Worm (Caenorhabditis elegans): ENCODE results near the gene srh-83.

srh-83 gene

DNA sequence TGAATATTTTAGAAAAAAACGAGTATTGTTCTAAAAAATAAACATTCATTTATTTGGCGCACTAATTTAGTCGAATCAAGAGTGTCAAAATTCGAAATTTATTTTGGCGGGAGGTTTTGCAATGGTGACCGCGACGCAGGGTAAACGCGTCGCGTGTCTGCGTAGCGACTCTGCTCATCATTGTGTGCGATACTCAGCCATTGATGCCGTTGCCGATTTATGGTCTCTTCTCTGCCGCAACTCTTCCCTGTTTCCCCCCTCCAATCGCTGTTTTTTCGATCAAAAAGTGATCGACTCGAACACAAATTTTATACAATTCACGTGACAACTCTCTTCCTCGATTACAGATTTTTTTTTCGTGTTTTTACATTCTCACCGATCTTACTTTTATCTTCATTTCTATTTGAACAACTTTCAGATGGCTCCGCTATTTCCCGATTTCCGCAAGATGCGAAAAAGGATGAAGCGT lies 32.2 kb downstream of the srh-83 start, which contains the start of gene F09G2.2:
Gene F09G2.2 (plus strand): TSS at position 419 of the 469 bp plus-strand sequence.
- no peak for TF ChIP-seq ztf-11 (tag; optimal IDR thresholded peaks at IDR 0.05)
- peak; percentile 94 for TF ChIP-seq lin-13 (GFP tag; optimal IDR thresholded peaks at IDR 0.05)
- peak; percentile 95 for TF ChIP-seq crh-2 (tag; optimal IDR thresholded peaks at IDR 0.05)
- TF ChIP-seq mab-5 (tag; optimal IDR thresholded peaks at IDR 0.05) = peak; percentile 76
- TF ChIP-seq unc-39 (tag; optimal IDR thresholded peaks at IDR 0.05) = no peak
- TF ChIP-seq nhr-77 (tag; optimal IDR thresholded peaks at IDR 0.05) = peak; percentile 45
- TF ChIP-seq Y55F3AM.14 (GFP tag; optimal IDR thresholded peaks at IDR 0.05) = peak; percentile 33
- no peak for TF ChIP-seq peb-1 (tag; optimal IDR thresholded peaks at IDR 0.05)
- TF ChIP-seq unc-62 (GFP tag; optimal IDR thresholded peaks at IDR 0.05) = no peak
- no peak for TF ChIP-seq mbf-1 (tag; optimal IDR thresholded peaks at IDR 0.05)
- no peak for TF ChIP-seq elt-1 (tag; optimal IDR thresholded peaks at IDR 0.05)
- peak; percentile 90 for TF ChIP-seq lin-11 (tag; optimal IDR thresholded peaks at IDR 0.05)
- TF ChIP-seq nhr-23 (tag; optimal IDR thresholded peaks at IDR 0.05) = no peak
- TF ChIP-seq lin-39 (tag; optimal IDR thresholded peaks at IDR 0.05) = no peak
- TF ChIP-seq ZK546.5 (tag; optimal IDR thresholded peaks at IDR 0.05) = peak; percentile 31
- no peak for TF ChIP-seq nhr-11 (tag; optimal IDR thresholded peaks at IDR 0.05)
- TF ChIP-seq ceh-16 (tag; optimal IDR thresholded peaks at IDR 0.05) = peak; percentile 91
- peak; percentile 96 for TF ChIP-seq unc-55 (GFP tag; optimal IDR thresholded peaks at IDR 0.05)
- peak; percentile 90 for TF ChIP-seq nhr-25 (tag; optimal IDR thresholded peaks at IDR 0.05)
- no peak for TF ChIP-seq elt-3 (tag; optimal IDR thresholded peaks at IDR 0.05)
- peak; percentile 64 for TF ChIP-seq ama-1 (optimal IDR thresholded peaks at IDR 0.05)
- TF ChIP-seq alr-1 (tag; optimal IDR thresholded peaks at IDR 0.05) = no peak
- TF ChIP-seq sem-4 (tag; optimal IDR thresholded peaks at IDR 0.05) = peak; percentile 84
- peak; percentile 90 for TF ChIP-seq fos-1 (tag; optimal IDR thresholded peaks at IDR 0.05)
- peak; percentile 93 for TF ChIP-seq sma-3 (GFP tag; optimal IDR thresholded peaks at IDR 0.05)
- peak; percentile 47 for TF ChIP-seq zag-1 (tag; optimal IDR thresholded peaks at IDR 0.05)
- TF ChIP-seq egl-27 (tag; optimal IDR thresholded peaks at IDR 0.05) = peak; percentile 78
- no peak for TF ChIP-seq aly-2 (tag; optimal IDR thresholded peaks at IDR 0.05)
- TF ChIP-seq nhr-10 (tag; optimal IDR thresholded peaks at IDR 0.05) = no peak
- no peak for TF ChIP-seq dmd-4 (tag; optimal IDR thresholded peaks at IDR 0.05)
- peak; percentile 71 for TF ChIP-seq ztf-4 (tag; optimal IDR thresholded peaks at IDR 0.05)
- peak; percentile 90 for TF ChIP-seq nhr-129 (tag; optimal IDR thresholded peaks at IDR 0.05)
- TF ChIP-seq mdl-1 (tag; optimal IDR thresholded peaks at IDR 0.05) = peak in 1 of 2 experiments; percentile 48
- peak; percentile 93 for TF ChIP-seq sma-9 (GFP tag; optimal IDR thresholded peaks at IDR 0.05)
- no peak for TF ChIP-seq sma-9 (tag; optimal IDR thresholded peaks at IDR 0.05)
- peak; percentile 89 for TF ChIP-seq F13H6.1 (tag; optimal IDR thresholded peaks at IDR 0.05)
- no peak for TF ChIP-seq R02D3.7 (tag; optimal IDR thresholded peaks at IDR 0.05)
- TF ChIP-seq lsy-2 (tag; optimal IDR thresholded peaks at IDR 0.05) = peak; percentile 73 to 92
- TF ChIP-seq nhr-6 (tag; optimal IDR thresholded peaks at IDR 0.05) = peak; percentile 80
- peak; percentile 47 for TF ChIP-seq ceh-82 (tag; optimal IDR thresholded peaks at IDR 0.05)
- peak; percentile 90 for TF ChIP-seq gmeb-1 (tag; optimal IDR thresholded peaks at IDR 0.05)
- peak; percentile 97 for TF ChIP-seq C34F6.9 (tag; optimal IDR thresholded peaks at IDR 0.05)
- peak; percentile 76 for TF ChIP-seq blmp-1 (tag; optimal IDR thresholded peaks at IDR 0.05; ENCODE audit: insufficient read depth)
- no peak for TF ChIP-seq ztf-1 (GFP tag; conservative IDR thresholded peaks at IDR 0.05)
- no peak for TF ChIP-seq skn-1 (tag; optimal IDR thresholded peaks at IDR 0.05)
- TF ChIP-seq snpc-4 (tag; optimal IDR thresholded peaks at IDR 0.05) = peak; percentile 71
- no peak for TF ChIP-seq nhr-12 (tag; optimal IDR thresholded peaks at IDR 0.05)
- peak; percentile 88 for TF ChIP-seq nhr-21 (tag; optimal IDR thresholded peaks at IDR 0.05)
- no peak for TF ChIP-seq nhr-237 (tag; optimal IDR thresholded peaks at IDR 0.05)
